Fruit fly (Drosophila melanogaster) whole organism, prepupa: ENCODE results near the gene CG13995.
A peak's percentile ranks its signal among the peaks of the same experiment; 100 is the strongest.

Experiments
- CG10669 ChIP-seq: fragments of 200-800 bp; sonication (Bioruptor generic); optimal IDR thresholded peaks from 3 replicates; lab custom pipeline; 2018; ENCODE audit warnings: missing biosample characterization, mild to moderate bottlenecking, missing genetic modification characterization, moderate library complexity
- CG31627 ChIP-seq: fragments of 200-800 bp; sonication (Bioruptor generic); optimal IDR thresholded peaks from 3 replicates; lab custom pipeline; 2016; ENCODE audit warnings: missing biosample characterization, missing genetic modification characterization
- CG4318 ChIP-seq: fragments of 200-800 bp; sonication (Bioruptor generic); optimal IDR thresholded peaks from 3 replicates; lab custom pipeline; 2017; ENCODE audit warnings: missing biosample characterization, mild to moderate bottlenecking, missing genetic modification characterization
- CG8119 ChIP-seq: fragments of 200-800 bp; sonication (Bioruptor generic); IDR thresholded peaks from 3 replicates; pipeline ENCODE4 v1.3.6; 2022; ENCODE audit warnings: missing biosample characterization, missing genetic modification characterization
- Hr38 ChIP-seq: sonication (Bioruptor generic); optimal IDR thresholded peaks from 2 replicates; lab custom pipeline; 2016; ENCODE audit warnings: missing biosample characterization, missing genetic modification characterization
- Sox102F ChIP-seq: fragments of 200-800 bp; sonication (Bioruptor generic); optimal IDR thresholded peaks from 2 replicates; lab custom pipeline; 2016; ENCODE audit warnings: missing biosample characterization, mild to moderate bottlenecking, missing genetic modification characterization
- Sox14 ChIP-seq: fragments of 200-800 bp; sonication (Bioruptor generic); optimal IDR thresholded peaks from 3 replicates; lab custom pipeline; 2016; ENCODE audit warnings: missing biosample characterization, missing genetic modification characterization
- Sox15 ChIP-seq: fragments of 200-800 bp; sonication (Bioruptor generic); optimal IDR thresholded peaks from 3 replicates; lab custom pipeline; 2016; ENCODE audit warnings: missing biosample characterization, missing genetic modification characterization
- acj6 ChIP-seq: fragments of 200-800 bp; sonication (Bioruptor generic); optimal IDR thresholded peaks from 3 replicates; lab custom pipeline; 2016; ENCODE audit warnings: missing biosample characterization, missing genetic modification characterization
- fd85E ChIP-seq: fragments of 200-800 bp; sonication (Bioruptor generic); optimal IDR thresholded peaks from 3 replicates; lab custom pipeline; 2016; ENCODE audit warnings: missing biosample characterization, missing genetic modification characterization
- fkh ChIP-seq: fragments of 200-800 bp; sonication (Bioruptor generic); optimal IDR thresholded peaks from 3 replicates; lab custom pipeline; 2017; ENCODE audit warnings: missing biosample characterization, mild to moderate bottlenecking, missing genetic modification characterization, moderate library complexity
- lz ChIP-seq: fragments of 200-800 bp; sonication (Bioruptor generic); optimal IDR thresholded peaks from 3 replicates; lab custom pipeline; 2016; ENCODE audit warnings: missing biosample characterization, missing genetic modification characterization
- pdm3 ChIP-seq: fragments of 200-800 bp; sonication (Bioruptor generic); optimal IDR thresholded peaks from 3 replicates; lab custom pipeline; 2016; ENCODE audit warnings: missing biosample characterization, missing genetic modification characterization
- vri ChIP-seq: fragments of 200-800 bp; sonication (Bioruptor generic); optimal IDR thresholded peaks from 3 replicates; lab custom pipeline; 2016; ENCODE audit warnings: missing biosample characterization, mild to moderate bottlenecking, missing genetic modification characterization

DNA sequence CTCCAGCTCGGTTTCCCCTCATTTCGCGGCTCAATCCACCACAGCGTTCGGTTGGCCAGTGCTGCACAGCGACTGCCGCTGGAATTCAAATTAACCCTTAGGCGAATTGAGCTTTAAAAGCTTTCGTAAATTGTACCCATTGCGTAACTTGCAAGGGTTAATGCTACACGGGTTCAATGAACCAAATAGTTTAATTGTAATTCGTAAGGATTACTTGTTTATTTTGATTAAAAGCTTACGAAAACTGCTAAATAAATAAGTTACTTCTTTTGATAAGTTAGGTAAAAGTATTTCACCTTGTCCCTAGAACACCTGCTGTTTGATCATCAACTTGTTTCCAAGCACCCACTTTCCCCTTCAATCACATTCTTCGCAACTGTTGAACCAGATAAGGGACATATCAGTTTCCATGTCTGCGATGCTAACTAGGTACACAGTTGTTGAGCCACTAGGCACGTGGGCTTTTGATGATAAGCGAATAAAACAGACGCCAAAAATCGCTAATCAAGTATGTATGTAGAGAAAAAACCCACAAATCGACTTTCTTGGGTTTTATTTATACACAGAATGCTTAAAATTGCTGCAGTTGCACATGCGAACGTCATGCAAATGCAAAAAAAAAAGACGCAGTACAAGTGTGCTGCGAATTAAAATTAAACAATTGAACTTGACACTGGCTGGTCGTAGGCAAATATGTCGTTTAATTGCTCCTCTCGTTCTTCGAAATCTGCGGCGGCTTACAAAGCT, 8.0 kb upstream of the CG13995 start, which contains the start of gene Pfas:
- TF ChIP-seq CG8119 (GFP tag; lab: Robert Waterston, UW) (no peak), CG4318 (GFP tag; lab: Kevin White, UChicago) (no peak), acj6 (GFP tag; lab: Kevin White, UChicago) (peak; percentile 64), pdm3 (no peak), fkh (GFP tag; lab: Kevin White, UChicago) (peak; percentile 40), Sox102F (GFP tag; lab: Kevin White, UChicago) (peak; percentile 71), Hr38 (GFP tag; lab: Kevin White, UChicago) (no peak), fd85E (no peak), CG10669 (no peak), Sox15 (GFP tag; lab: Kevin White, UChicago) (no peak), CG31627 (peak; percentile 63), lz (peak; percentile 70), Sox14 (GFP tag; lab: Kevin White, UChicago) (peak; percentile 65), vri (GFP tag; lab: Kevin White, UChicago) (peak; percentile 98)
